Worm (Caenorhabditis elegans) whole organism, L4 larva: ENCODE data around the gene grl-29.

Source experiments
- D1046.2 ChIP-seq: fragments of 200-800 bp; sonication (Bioruptor generic); IDR thresholded peaks from 2 replicates; pipeline ENCODE4 v1.3.6; 2022; ENCODE audit warnings: missing genetic modification characterization, missing compliant biosample characterization
- F44E2.7 ChIP-seq: fragments of 200-800 bp; sonication (Bioruptor generic); IDR thresholded peaks from 2 replicates; pipeline ENCODE4 v2.1.2; 2022; ENCODE audit warnings: missing genetic modification characterization, missing compliant biosample characterization
- R02D3.7 ChIP-seq: fragments of 150-350 bp; sonication (generic microtip); optimal IDR thresholded peaks from 3 replicates; lab custom pipeline; 2014; ENCODE audit warnings: missing biosample characterization, missing genetic modification characterization
- T20F7.1 ChIP-seq: fragments of 200-800 bp; sonication (Bioruptor generic); optimal IDR thresholded peaks from 2 replicates; lab custom pipeline; 2018; ENCODE audit warnings: mild to moderate bottlenecking, missing genetic modification characterization, missing compliant biosample characterization
- Y105C5A.15 ChIP-seq: fragments of 200-800 bp; sonication (Bioruptor generic); IDR thresholded peaks from 2 replicates; pipeline ENCODE4 v1.3.6; 2022; ENCODE audit warnings: missing genetic modification characterization, missing compliant biosample characterization
- Y48G9A.11 ChIP-seq: fragments of 200-800 bp; sonication (Bioruptor generic); IDR thresholded peaks from 2 replicates; pipeline ENCODE4 v1.3.6; 2022; ENCODE audit warnings: missing genetic modification reagents, missing genetic modification characterization, missing compliant biosample characterization
- Y5F2A.4 ChIP-seq: fragments of 200-800 bp; sonication (Bioruptor generic); optimal IDR thresholded peaks from 2 replicates; lab custom pipeline; 2018; ENCODE audit warnings: mild to moderate bottlenecking, missing genetic modification characterization, missing compliant biosample characterization
- Y75B8A.6 ChIP-seq: fragments of 200-800 bp; sonication (Bioruptor generic); IDR thresholded peaks from 2 replicates; pipeline ENCODE4 v1.3.6; 2022; ENCODE audit warnings: missing genetic modification reagents, missing genetic modification characterization, missing compliant biosample characterization
- ZK546.5 ChIP-seq, 2 experiments: sonication (generic microtip); optimal IDR thresholded peaks; 2 replicates each; lab custom pipeline; 2017; ENCODE audit warnings: missing biosample characterization in 2 of 2, missing genetic modification characterization in 2 of 2
- arid-1 ChIP-seq: fragments of 200-800 bp; sonication (Bioruptor generic); conservative IDR thresholded peaks from 2 replicates; pipeline ENCODE4 v1.3.6; 2022; ENCODE audit warnings: missing genetic modification reagents, missing genetic modification characterization, missing compliant biosample characterization
- attf-4 ChIP-seq: sonication (generic microtip); optimal IDR thresholded peaks from 3 replicates; lab custom pipeline; 2017; ENCODE audit warnings: missing biosample characterization, missing genetic modification characterization
- ceh-44 ChIP-seq: fragments of 200-800 bp; sonication (Bioruptor generic); IDR thresholded peaks from 2 replicates; pipeline ENCODE4 v1.3.6; 2022; ENCODE audit warnings: missing genetic modification reagents, missing genetic modification characterization, missing compliant biosample characterization
- ceh-62 ChIP-seq: sonication (generic microtip); optimal IDR thresholded peaks from 2 replicates; lab custom pipeline; 2017; ENCODE audit warnings: missing biosample characterization, missing genetic modification characterization
- ceh-82 ChIP-seq: sonication (generic microtip); optimal IDR thresholded peaks from 2 replicates; lab custom pipeline; 2017; ENCODE audit warnings: missing biosample characterization, missing genetic modification characterization
- cey-2 ChIP-seq: sonication (generic microtip); optimal IDR thresholded peaks from 3 replicates; lab custom pipeline; 2017; ENCODE audit warnings: missing genetic modification characterization, mild to moderate bottlenecking, missing compliant biosample characterization, antibody characterized with exemption, borderline replicate concordance; ENCODE audit not compliant: insufficient read depth
- ctbp-1 ChIP-seq: fragments of 200-800 bp; sonication (Bioruptor generic); IDR thresholded peaks from 2 replicates; pipeline ENCODE4 v1.3.6; 2022; ENCODE audit warnings: missing genetic modification reagents, missing genetic modification characterization, missing compliant biosample characterization
- daf-16 ChIP-seq, 3 experiments: sonication (generic microtip); optimal IDR thresholded peaks; 2 replicates each; lab custom pipeline; 2016 to 2017; ENCODE audit warnings: missing genetic modification characterization in 3 of 3, missing genetic modification reagents in 3 of 3, mild to moderate bottlenecking in 2 of 3, missing compliant biosample characterization in 2 of 3, missing biosample characterization in 1 of 3, moderate library complexity in 1 of 3
- daf-8 ChIP-seq: fragments of 200-800 bp; sonication (Bioruptor generic); IDR thresholded peaks from 2 replicates; pipeline ENCODE4 v1.3.6; 2022; ENCODE audit warnings: missing genetic modification characterization, missing compliant biosample characterization
- dpl-1 ChIP-seq: fragments of 150-350 bp; optimal IDR thresholded peaks from 2 replicates; lab custom pipeline; 2014; ENCODE audit warnings: missing biosample characterization, missing genetic modification reagents, missing genetic modification characterization
- dve-1 ChIP-seq: sonication (generic microtip); optimal IDR thresholded peaks from 2 replicates; lab custom pipeline; 2017; ENCODE audit warnings: antibody characterized with exemption, mild to moderate bottlenecking, missing genetic modification characterization, missing compliant biosample characterization; ENCODE audit not compliant: insufficient read depth
- egl-27 ChIP-seq: sonication (generic microtip); optimal IDR thresholded peaks from 3 replicates; lab custom pipeline; 2017; ENCODE audit warnings: missing biosample characterization, missing genetic modification reagents, missing genetic modification characterization
- gei-8 ChIP-seq: fragments of 200-800 bp; sonication (Bioruptor generic); optimal IDR thresholded peaks from 2 replicates; lab custom pipeline; 2018; ENCODE audit warnings: mild to moderate bottlenecking, missing genetic modification characterization, missing compliant biosample characterization
- hif-1 ChIP-seq, 2 experiments: sonication (generic microtip); optimal IDR thresholded peaks; 2 replicates each; lab custom pipeline; 2016 to 2017; ENCODE audit warnings: missing compliant biosample characterization in 2 of 2, missing genetic modification characterization in 2 of 2, missing genetic modification reagents in 2 of 2, missing genotype in 2 of 2, mild to moderate bottlenecking in 1 of 2
- hlh-11 ChIP-seq: fragments of 200-800 bp; sonication (Bioruptor generic); optimal IDR thresholded peaks from 2 replicates; lab custom pipeline; 2018; ENCODE audit warnings: mild to moderate bottlenecking, missing genetic modification characterization, missing compliant biosample characterization
- hlh-30 ChIP-seq: sonication (generic microtip); optimal IDR thresholded peaks from 2 replicates; lab custom pipeline; 2017; ENCODE audit warnings: antibody characterized with exemption, mild to moderate bottlenecking, missing genetic modification characterization, missing compliant biosample characterization; ENCODE audit not compliant: insufficient read depth
- hmg-1.1 ChIP-seq: fragments of 200-800 bp; sonication (Bioruptor generic); IDR thresholded peaks from 2 replicates; pipeline ENCODE4 v1.3.6; 2022; ENCODE audit warnings: missing genetic modification reagents, missing genetic modification characterization, missing compliant biosample characterization
- jun-1 ChIP-seq: fragments of 150-350 bp; optimal IDR thresholded peaks from 2 replicates; lab custom pipeline; 2014; ENCODE audit warnings: missing biosample characterization, missing genetic modification reagents, missing genetic modification characterization
- lim-7 ChIP-seq: fragments of 200-800 bp; sonication (Bioruptor generic); IDR thresholded peaks from 2 replicates; pipeline ENCODE4 v1.3.6; 2022; ENCODE audit warnings: missing genetic modification characterization, missing compliant biosample characterization
- lin-29 ChIP-seq: fragments of 200-800 bp; sonication (Bioruptor generic); IDR thresholded peaks from 2 replicates; pipeline ENCODE4 v1.3.6; 2022; ENCODE audit warnings: missing genetic modification reagents, missing genetic modification characterization, missing compliant biosample characterization
- mdl-1 ChIP-seq, 2 experiments: fragments of 150-350 bp in 1 of 2; sonication (generic microtip) in 1 of 2; optimal IDR thresholded peaks; 2 replicates each; lab custom pipeline; 2014 to 2017; ENCODE audit warnings: missing biosample characterization in 2 of 2, missing genetic modification characterization in 2 of 2
- mdt-29 ChIP-seq: fragments of 200-800 bp; sonication (Bioruptor generic); IDR thresholded peaks from 2 replicates; pipeline ENCODE4 v1.3.6; 2022; ENCODE audit warnings: missing genetic modification reagents, missing genetic modification characterization, missing compliant biosample characterization
- mep-1 ChIP-seq: fragments of 150-350 bp; sonication (generic microtip); optimal IDR thresholded peaks from 3 replicates; lab custom pipeline; 2014; ENCODE audit warnings: missing biosample characterization, missing genetic modification characterization
- mes-2 ChIP-seq: sonication (generic microtip); optimal IDR thresholded peaks from 2 replicates; lab custom pipeline; 2016; ENCODE audit warnings: missing genotype, mild to moderate bottlenecking, missing genetic modification characterization, missing compliant biosample characterization; ENCODE audit not compliant: poor library complexity, severe bottlenecking
- nhr-111 ChIP-seq: fragments of 200-800 bp; sonication (Bioruptor generic); optimal IDR thresholded peaks from 2 replicates; lab custom pipeline; 2018; ENCODE audit warnings: mild to moderate bottlenecking, missing genetic modification characterization, missing compliant biosample characterization
- nhr-76 ChIP-seq: fragments of 150-350 bp; optimal IDR thresholded peaks from 2 replicates; lab custom pipeline; 2014; ENCODE audit warnings: missing biosample characterization, missing genetic modification characterization
- nhr-77 ChIP-seq: fragments of 150-350 bp; optimal IDR thresholded peaks from 2 replicates; lab custom pipeline; 2014; ENCODE audit warnings: missing biosample characterization, missing genetic modification characterization
- saeg-2 ChIP-seq: fragments of 200-800 bp; sonication (Bioruptor generic); IDR thresholded peaks from 2 replicates; pipeline ENCODE4 v1.3.6; 2022; ENCODE audit warnings: missing genetic modification reagents, missing genetic modification characterization, missing compliant biosample characterization
- set-16 ChIP-seq: fragments of 200-800 bp; sonication (Bioruptor generic); IDR thresholded peaks from 2 replicates; pipeline ENCODE4 v1.3.6; 2022; ENCODE audit warnings: missing genetic modification reagents, missing genetic modification characterization, missing compliant biosample characterization
- spr-1 ChIP-seq: sonication (generic microtip); optimal IDR thresholded peaks from 2 replicates; lab custom pipeline; 2016; ENCODE audit warnings: mild to moderate bottlenecking, missing genetic modification characterization, missing compliant biosample characterization
- tag-97 ChIP-seq: fragments of 200-800 bp; sonication (Bioruptor generic); IDR thresholded peaks from 2 replicates; pipeline ENCODE4 v1.3.6; 2022; ENCODE audit warnings: missing genetic modification characterization, missing compliant biosample characterization
- unc-39 ChIP-seq: sonication (generic microtip); optimal IDR thresholded peaks from 2 replicates; lab custom pipeline; 2017; ENCODE audit warnings: missing biosample characterization, missing genetic modification characterization
- unc-62 ChIP-seq, 3 experiments: fragments of 150-350 bp in 1 of 3; sonication (generic microtip); optimal IDR thresholded peaks in 2 of 3; peaks in 1 of 3; 1 replicate in 1 of 3; 2 replicates in 2 of 3; lab custom pipeline; 2014 to 2017; ENCODE audit warnings: missing biosample characterization in 3 of 3, missing genetic modification characterization in 3 of 3, missing genetic modification reagents in 3 of 3, missing genotype in 1 of 3
- zag-1 ChIP-seq: fragments of 150-350 bp; optimal IDR thresholded peaks from 2 replicates; lab custom pipeline; 2014; ENCODE audit warnings: missing biosample characterization, missing genetic modification characterization

Gene grl-29

ce11 chrV:3587633-3588032 is 32.6 kb upstream of the grl-29 start (continued):
- TF ChIP-seq mes-2 (tag; lab: Kevin White, UChicago) (peak; percentile 75), Y48G9A.11 (GFP tag; lab: Robert Waterston, UW) (0 out of 2 replicates have a peak, but pooled peaks have one; percentile 22), Y105C5A.15 (no peak), F44E2.7 (GFP tag; lab: Robert Waterston, UW) (no peak), jun-1 (tag; lab: Kevin White, UChicago) (no peak), dve-1 (tag; lab: Kevin White, UChicago) (peak; percentile 23), set-16 (GFP tag; lab: Robert Waterston, UW) (peak; percentile 35), egl-27 (tag; lab: Kevin White, UChicago) (no peak)

DNA sequence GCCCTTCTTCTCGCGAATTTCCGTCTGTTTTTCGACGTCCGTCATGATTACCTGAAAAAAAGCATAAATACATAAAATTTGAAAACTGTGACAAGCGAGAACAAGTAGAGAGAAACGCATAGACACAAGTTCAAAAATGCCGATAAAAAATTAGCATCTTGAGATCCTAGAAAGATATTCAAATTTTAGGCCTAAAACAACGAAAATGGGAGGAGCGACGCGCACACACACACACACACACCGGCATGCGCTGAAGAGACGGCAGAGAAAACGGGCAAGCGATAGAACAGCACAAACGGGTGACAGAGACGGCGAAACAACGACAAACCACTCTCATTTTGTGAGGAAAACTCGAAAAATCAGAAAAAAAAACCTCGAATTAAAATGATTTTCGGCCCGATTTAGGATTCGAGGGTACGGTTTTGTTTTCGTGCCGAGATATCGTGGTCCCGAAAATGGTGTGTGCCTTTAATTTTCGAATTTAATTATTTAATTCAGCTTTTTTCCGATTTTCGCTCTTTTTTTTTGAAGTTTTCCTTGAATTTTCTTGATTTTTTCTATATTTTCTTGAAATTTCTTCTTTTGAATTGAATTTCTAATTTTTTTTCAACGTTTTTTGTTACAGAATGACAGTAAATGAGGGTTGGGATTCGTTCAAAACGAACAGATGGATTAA is 31.1 kb upstream of the grl-29 start, which contains the start of the genes rpl-11.1 and T22F3.2:
rpl-11.1 (minus strand) TSS at position 51 of the 676 bp plus-strand sequence.
T22F3.2 (plus strand) TSS at position 626 of the 676 bp plus-strand sequence.
- TF ChIP-seq unc-62 (GFP tag; optimal IDR thresholded peaks at IDR 0.05 in 1 of 2; lab: Kevin White, UChicago) (peak in 1 of 2 experiments; percentile 47), unc-62 (tag; optimal IDR thresholded peaks at IDR 0.05; lab: Kevin White, UChicago) (no peak), hif-1 (tag; optimal IDR thresholded peaks at IDR 0.05; lab: Kevin White, UChicago) (peak in 1 of 2 experiments; percentile 34), Y75B8A.6 (no peak), mdl-1 (tag; optimal IDR thresholded peaks at IDR 0.05; lab: Kevin White, UChicago) (peak in 1 of 2 experiments; percentile 34), hlh-30 (tag; lab: Kevin White, UChicago) (peak; percentile 22), D1046.2 (GFP tag; lab: Robert Waterston, UW) (0 out of 2 replicates have a peak, but pooled peaks have one; percentile 24), nhr-77 (tag; lab: Kevin White, UChicago) (no peak), hlh-11 (peak; percentile 5), hmg-1.1 (peak; percentile 42; the same call in 1 of the 2 replicates), daf-16 (GFP tag; optimal IDR thresholded peaks at IDR 0.05; lab: Kevin White, UChicago) (no peak), daf-16 (tag; optimal IDR thresholded peaks at IDR 0.05; lab: Kevin White, UChicago) (peak; percentile 9), mep-1 (peak; percentile 9)

ce11 chrV:3585011-3585410 is 30.0 kb upstream of the grl-29 start:
- no peak for TF ChIP-seq egl-27 (tag; lab: Kevin White, UChicago)
- no peak for TF ChIP-seq Y5F2A.4 (GFP tag; lab: Kevin White, UChicago)
- no peak for TF ChIP-seq F44E2.7 (GFP tag; lab: Robert Waterston, UW)
- TF ChIP-seq hmg-1.1, result no peak
- peak; percentile 78 for TF ChIP-seq Y48G9A.11 (GFP tag; lab: Robert Waterston, UW)
- TF ChIP-seq tag-97 (GFP tag; lab: Robert Waterston, UW), result no peak
- no peak for TF ChIP-seq mdt-29 (GFP tag; lab: Robert Waterston, UW)
- TF ChIP-seq arid-1 (GFP tag; lab: Robert Waterston, UW), result peak; percentile 51; the same call in 1 of the 2 replicates
- no peak for TF ChIP-seq lin-29
- no peak for TF ChIP-seq ceh-62 (tag; lab: Kevin White, UChicago)
- no peak for TF ChIP-seq ceh-82 (tag; lab: Kevin White, UChicago)
- TF ChIP-seq nhr-111, result no peak
- TF ChIP-seq D1046.2 (GFP tag; lab: Robert Waterston, UW), result no peak
- no peak for TF ChIP-seq R02D3.7 (tag; lab: Kevin White, UChicago)
- no peak for TF ChIP-seq mdl-1 (tag; optimal IDR thresholded peaks at IDR 0.05; lab: Kevin White, UChicago)
- TF ChIP-seq dpl-1 (GFP tag; lab: Kevin White, UChicago), result no peak
- TF ChIP-seq lim-7 (GFP tag; lab: Robert Waterston, UW), result no peak
- no peak for TF ChIP-seq cey-2 (tag; lab: Kevin White, UChicago)
- TF ChIP-seq ceh-44 (GFP tag; lab: Robert Waterston, UW), result no peak
- no peak for TF ChIP-seq saeg-2
- no peak for TF ChIP-seq mes-2 (tag; lab: Kevin White, UChicago)
- no peak for TF ChIP-seq gei-8
- TF ChIP-seq daf-16 (GFP tag; optimal IDR thresholded peaks at IDR 0.05; lab: Kevin White, UChicago), result no peak
- peak; percentile 42 for TF ChIP-seq daf-16 (tag; optimal IDR thresholded peaks at IDR 0.05; lab: Kevin White, UChicago)
- TF ChIP-seq nhr-76 (tag; lab: Kevin White, UChicago), result no peak
- TF ChIP-seq daf-8 (GFP tag; lab: Robert Waterston, UW), result no peak
- TF ChIP-seq T20F7.1 (GFP tag; lab: Kevin White, UChicago), result no peak
- TF ChIP-seq attf-4, result no peak
- no peak for TF ChIP-seq unc-39 (tag; lab: Kevin White, UChicago)
- no peak for TF ChIP-seq spr-1 (tag; lab: Kevin White, UChicago)
- TF ChIP-seq ctbp-1 (GFP tag; lab: Robert Waterston, UW), result peak; percentile 13; the same call in 1 of the 2 replicates
- TF ChIP-seq ZK546.5 (tag; optimal IDR thresholded peaks at IDR 0.05; lab: Kevin White, UChicago), result no peak
- TF ChIP-seq zag-1 (tag; lab: Kevin White, UChicago), result no peak
